Worm (Caenorhabditis elegans): ENCODE measurements around the gene C47E8.4.

The C47E8.4 gene

ce11 chrV:14698666-14699065, 13.4 kb upstream of the C47E8.4 start, which contains the start of gene set-5:
Gene set-5 (plus strand): TSS chrV:14698966.
- TF ChIP-seq elt-3 (tag; optimal IDR thresholded peaks at IDR 0.05), result no peak
- no peak for TF ChIP-seq unc-62 (GFP tag; optimal IDR thresholded peaks at IDR 0.05)

- TF ChIP-seq eor-1 (tag; optimal IDR thresholded peaks at IDR 0.05), result no peak
- no peak for TF ChIP-seq nhr-25 (tag; optimal IDR thresholded peaks at IDR 0.05)
- TF ChIP-seq ceh-82 (tag; optimal IDR thresholded peaks at IDR 0.05), result no peak
- no peak for TF ChIP-seq egl-5 (tag; optimal IDR thresholded peaks at IDR 0.05)
Observed at ce11 chrV:14698005-14698404, 12.7 kb upstream of the C47E8.4 start.

- TF ChIP-seq hmg-11 (tag; optimal IDR thresholded peaks at IDR 0.05) (peak; percentile 82), nhr-23 (tag; optimal IDR thresholded peaks at IDR 0.05) (peak; percentile 46), egl-5 (tag; optimal IDR thresholded peaks at IDR 0.05) (peak; percentile 57), lin-39 (tag; optimal IDR thresholded peaks at IDR 0.05) (peak; percentile 57), nhr-76 (tag; optimal IDR thresholded peaks at IDR 0.05) (peak; percentile 15), R02D3.7 (tag; optimal IDR thresholded peaks at IDR 0.05) (peak; percentile 12), elt-2 (tag; optimal IDR thresholded peaks at IDR 0.05) (peak; percentile 73), mml-1 (tag; optimal IDR thresholded peaks at IDR 0.05) (no peak), fos-1 (tag; optimal IDR thresholded peaks at IDR 0.05) (peak; percentile 59), pha-4 (tag; optimal IDR thresholded peaks at IDR 0.05) (peak; percentile 80), nhr-12 (tag; optimal IDR thresholded peaks at IDR 0.05) (no peak), jun-1 (tag; optimal IDR thresholded peaks at IDR 0.05) (peak; percentile 38), sea-2 (GFP tag; optimal IDR thresholded peaks at IDR 0.05) (peak; percentile 9), unc-39 (tag; optimal IDR thresholded peaks at IDR 0.05) (no peak), snpc-4 (tag; optimal IDR thresholded peaks at IDR 0.05) (peak; percentile 77), nhr-237 (tag; optimal IDR thresholded peaks at IDR 0.05) (no peak), ztf-11 (tag; optimal IDR thresholded peaks at IDR 0.05) (no peak), nhr-43 (tag; optimal IDR thresholded peaks at IDR 0.05; ENCODE audit: poor library complexity, severe bottlenecking) (peak; percentile 25), lsy-12 (tag; optimal IDR thresholded peaks at IDR 0.05) (peak; percentile 3), ceh-82 (tag; optimal IDR thresholded peaks at IDR 0.05) (no peak), ceh-28 (tag; optimal IDR thresholded peaks at IDR 0.05) (peak; percentile 15), nhr-77 (tag; optimal IDR thresholded peaks at IDR 0.05) (no peak), nhr-11 (tag; optimal IDR thresholded peaks at IDR 0.05) (peak; percentile 55), nhr-25 (tag; optimal IDR thresholded peaks at IDR 0.05) (peak; percentile 85), nfya-1 (tag; optimal IDR thresholded peaks at IDR 0.05; ENCODE audit: insufficient read depth) (peak; percentile 85), lin-15B (tag; optimal IDR thresholded peaks at IDR 0.05) (peak; percentile 59), pqm-1 (tag; optimal IDR thresholded peaks at IDR 0.05) (peak; percentile 44), skn-1 (tag; optimal IDR thresholded peaks at IDR 0.05) (peak; percentile 26), unc-62 (GFP tag; optimal IDR thresholded peaks at IDR 0.05) (peak; percentile 18)
Observed at ce11 chrV:14696604-14697307, 11.5 kb upstream of the C47E8.4 start, which contains the start of gene unc-112. Gene unc-112 (minus strand): TSS chrV:14696654.

- no peak for TF ChIP-seq snpc-4 (tag; optimal IDR thresholded peaks at IDR 0.05)
- TF ChIP-seq nhr-77 (tag; optimal IDR thresholded peaks at IDR 0.05), result no peak
- no peak for TF ChIP-seq ceh-16 (tag; optimal IDR thresholded peaks at IDR 0.05)
- TF ChIP-seq aly-2 (tag; optimal IDR thresholded peaks at IDR 0.05), result no peak
- no peak for TF ChIP-seq pha-4 (tag; optimal IDR thresholded peaks at IDR 0.05)
- no peak for TF ChIP-seq nhr-237 (tag; optimal IDR thresholded peaks at IDR 0.05)
- TF ChIP-seq nhr-11 (tag; optimal IDR thresholded peaks at IDR 0.05), result no peak
- no peak for TF ChIP-seq pqm-1 (tag; optimal IDR thresholded peaks at IDR 0.05)
- TF ChIP-seq nhr-76 (tag; optimal IDR thresholded peaks at IDR 0.05), result no peak
- TF ChIP-seq sea-2 (GFP tag; optimal IDR thresholded peaks at IDR 0.05), result no peak
- no peak for TF ChIP-seq ceh-82 (tag; optimal IDR thresholded peaks at IDR 0.05)
- no peak for TF ChIP-seq ama-1 (optimal IDR thresholded peaks at IDR 0.05)
- no peak for TF ChIP-seq nhr-67 (tag; optimal IDR thresholded peaks at IDR 0.05)
- TF ChIP-seq elt-2 (tag; optimal IDR thresholded peaks at IDR 0.05), result no peak
Observed at ce11 chrV:14695713-14696112, 10.4 kb upstream of the C47E8.4 start.
